Worm (Caenorhabditis elegans): ENCODE measurements around the gene T24E12.11.

DNA sequence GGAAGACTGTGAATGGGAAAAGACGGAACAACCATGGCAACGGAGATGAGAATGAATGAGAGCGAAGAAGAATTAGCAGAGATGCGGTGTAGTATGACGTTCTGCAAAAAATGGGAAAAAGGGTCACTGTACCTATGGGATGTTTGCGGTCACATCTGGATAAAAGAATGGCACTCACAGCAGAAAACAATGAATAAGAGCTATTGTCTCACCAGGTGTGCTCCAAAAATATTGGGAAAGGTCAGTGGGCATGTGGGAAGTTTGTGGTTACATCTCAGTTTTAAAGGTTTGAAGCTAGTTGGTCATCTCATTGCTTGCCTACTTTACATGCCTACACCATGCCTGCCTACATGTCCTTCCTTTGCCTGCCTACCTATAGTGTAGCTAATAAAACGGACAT lies 28.7 kb downstream of the T24E12.11 start, which contains the start of gene fbxb-91:
- no peak for TF ChIP-seq fkh-2 (tag; optimal IDR thresholded peaks at IDR 0.05)
- no peak for TF ChIP-seq elt-1 (tag; optimal IDR thresholded peaks at IDR 0.05)
- no peak for TF ChIP-seq nhr-25 (tag; optimal IDR thresholded peaks at IDR 0.05)
- TF ChIP-seq ama-1 (optimal IDR thresholded peaks at IDR 0.05): no peak
- TF ChIP-seq ztf-4 (tag; optimal IDR thresholded peaks at IDR 0.05): no peak
- no peak for TF ChIP-seq jun-1 (tag; optimal IDR thresholded peaks at IDR 0.05)
- no peak for TF ChIP-seq ztf-11 (tag; optimal IDR thresholded peaks at IDR 0.05)
- TF ChIP-seq nhr-77 (tag; optimal IDR thresholded peaks at IDR 0.05): no peak
- TF ChIP-seq unc-62 (GFP tag; optimal IDR thresholded peaks at IDR 0.05): no peak
- no peak for TF ChIP-seq tbx-2 (tag; optimal IDR thresholded peaks at IDR 0.05)
- no peak for TF ChIP-seq skn-1 (tag; optimal IDR thresholded peaks at IDR 0.05)

Data from whole organism, L3 larva.